Worm (Caenorhabditis elegans) whole organism, L1 larva: ENCODE measurements around the gene fat-7.
A peak's percentile ranks its signal among the peaks of the same experiment; 100 is the strongest.

Experiments
- C04F5.9 ChIP-seq: sonication (generic microtip); optimal IDR thresholded peaks from 2 replicates; lab custom pipeline; 2016; ENCODE audit warnings: missing genetic modification characterization, missing compliant biosample characterization
- C16A3.4 ChIP-seq: fragments of 150-350 bp; optimal IDR thresholded peaks from 2 replicates; lab custom pipeline; 2014; ENCODE audit warnings: missing biosample characterization, missing genetic modification characterization
- Y116A8C.19 ChIP-seq: sonication (generic microtip); optimal IDR thresholded peaks from 2 replicates; lab custom pipeline; 2016; ENCODE audit warnings: missing compliant biosample characterization, missing genetic modification characterization, borderline replicate concordance
- aha-1 ChIP-seq: fragments of 150-350 bp; optimal IDR thresholded peaks from 2 replicates; lab custom pipeline; 2014; ENCODE audit warnings: missing biosample characterization, missing genetic modification characterization
- blmp-1 ChIP-seq: fragments of 150-350 bp; optimal IDR thresholded peaks from 2 replicates; lab custom pipeline; 2014; ENCODE audit warnings: missing biosample characterization, missing genetic modification characterization
- ceh-63 ChIP-seq: fragments of 200-800 bp; sonication (Bioruptor generic); optimal IDR thresholded peaks from 2 replicates; lab custom pipeline; 2018; ENCODE audit warnings: mild to moderate bottlenecking, missing genetic modification characterization, missing compliant biosample characterization
- ces-1 ChIP-seq: fragments of 150-350 bp; optimal IDR thresholded peaks from 2 replicates; lab custom pipeline; 2014; ENCODE audit warnings: missing biosample characterization, missing genetic modification reagents, missing genetic modification characterization
- efl-1 ChIP-seq, 4 experiments: fragments of 150-350 bp; optimal IDR thresholded peaks in 3 of 4; peaks in 1 of 4; 1 replicate in 1 of 4; 2 replicates in 3 of 4; lab custom pipeline; 2014; ENCODE audit warnings: missing biosample characterization in 2 of 4, missing genetic modification characterization in 2 of 4, missing genetic modification reagents in 2 of 4
- fkh-10 ChIP-seq: sonication (generic microtip); optimal IDR thresholded peaks from 2 replicates; lab custom pipeline; 2017; ENCODE audit warnings: missing biosample characterization, missing genetic modification reagents, missing genetic modification characterization
- fkh-4 ChIP-seq: sonication (generic microtip); optimal IDR thresholded peaks from 2 replicates; lab custom pipeline; 2016; ENCODE audit warnings: missing compliant biosample characterization, missing genetic modification characterization, borderline replicate concordance
- fkh-8 ChIP-seq: sonication (generic microtip); optimal IDR thresholded peaks from 2 replicates; lab custom pipeline; 2016; ENCODE audit warnings: mild to moderate bottlenecking, missing genetic modification characterization, missing compliant biosample characterization
- hlh-4 ChIP-seq: sonication (generic microtip); optimal IDR thresholded peaks from 2 replicates; lab custom pipeline; 2016; ENCODE audit warnings: mild to moderate bottlenecking, missing genetic modification characterization, missing compliant biosample characterization
- irx-1 ChIP-seq: sonication (generic microtip); optimal IDR thresholded peaks from 2 replicates; lab custom pipeline; 2016; ENCODE audit warnings: missing genetic modification characterization, missing compliant biosample characterization
- isw-1 ChIP-seq: fragments of 200-800 bp; sonication (Bioruptor generic); IDR thresholded peaks from 2 replicates; pipeline ENCODE4 v1.3.6; 2022; ENCODE audit warnings: missing genetic modification characterization, missing compliant biosample characterization
- jun-1 ChIP-seq: fragments of 150-350 bp; optimal IDR thresholded peaks from 2 replicates; lab custom pipeline; 2014; ENCODE audit warnings: missing biosample characterization, missing genetic modification reagents, missing genetic modification characterization
- lsy-2 ChIP-seq, 2 experiments: fragments of 150-350 bp; optimal IDR thresholded peaks; 2 replicates each; lab custom pipeline; 2014; ENCODE audit warnings: missing biosample characterization in 2 of 2, missing genetic modification characterization in 2 of 2
- mab-9 ChIP-seq: fragments of 200-800 bp; sonication (Bioruptor generic); IDR thresholded peaks from 2 replicates; pipeline ENCODE4 v1.3.6; 2022; ENCODE audit warnings: missing genetic modification reagents, missing genetic modification characterization, missing compliant biosample characterization
- mef-2 ChIP-seq: fragments of 150-350 bp; optimal IDR thresholded peaks from 2 replicates; lab custom pipeline; 2014; ENCODE audit warnings: missing biosample characterization, missing genetic modification characterization
- nhr-19 ChIP-seq: fragments of 200-800 bp; sonication (Bioruptor generic); conservative IDR thresholded peaks from 2 replicates; pipeline ENCODE4 v1.3.6; 2022; ENCODE audit warnings: missing genetic modification characterization, missing compliant biosample characterization
- nhr-20 ChIP-seq: sonication (generic microtip); optimal IDR thresholded peaks from 2 replicates; lab custom pipeline; 2016; ENCODE audit warnings: mild to moderate bottlenecking, missing genetic modification characterization, missing compliant biosample characterization
- nhr-71 ChIP-seq: sonication (generic microtip); optimal IDR thresholded peaks from 2 replicates; lab custom pipeline; 2016; ENCODE audit warnings: mild to moderate bottlenecking, missing genetic modification characterization, moderate library complexity, missing compliant biosample characterization
- nhr-77 ChIP-seq: fragments of 150-350 bp; optimal IDR thresholded peaks from 2 replicates; lab custom pipeline; 2014; ENCODE audit warnings: missing biosample characterization, missing genetic modification characterization
- nhr-84 ChIP-seq: sonication (generic microtip); optimal IDR thresholded peaks from 2 replicates; lab custom pipeline; 2017; ENCODE audit warnings: missing biosample characterization, missing genetic modification characterization
- pag-3 ChIP-seq: sonication (generic microtip); optimal IDR thresholded peaks from 2 replicates; lab custom pipeline; 2017; ENCODE audit warnings: missing genetic modification characterization, mild to moderate bottlenecking, missing compliant biosample characterization, antibody characterized with exemption, borderline replicate concordance; ENCODE audit not compliant: insufficient read depth
- pqm-1 ChIP-seq: sonication (generic microtip); optimal IDR thresholded peaks from 3 replicates; lab custom pipeline; 2017; ENCODE audit warnings: missing biosample characterization, missing genetic modification characterization
- rnt-1 ChIP-seq: sonication (generic microtip); optimal IDR thresholded peaks from 2 replicates; lab custom pipeline; 2016; ENCODE audit warnings: mild to moderate bottlenecking, missing genetic modification characterization, moderate library complexity, missing compliant biosample characterization
- skn-1 ChIP-seq: fragments of 150-350 bp; optimal IDR thresholded peaks from 2 replicates; lab custom pipeline; 2014; ENCODE audit warnings: missing biosample characterization, missing genetic modification characterization
- snu-23 ChIP-seq: sonication (generic microtip); optimal IDR thresholded peaks from 2 replicates; lab custom pipeline; 2016; ENCODE audit warnings: missing genetic modification characterization, missing compliant biosample characterization
- unc-130 ChIP-seq: fragments of 150-350 bp; optimal IDR thresholded peaks from 2 replicates; lab custom pipeline; 2017; ENCODE audit warnings: missing biosample characterization, missing genetic modification characterization, inconsistent platforms
- unc-86 ChIP-seq: sonication (generic microtip); optimal IDR thresholded peaks from 2 replicates; lab custom pipeline; 2016; ENCODE audit warnings: missing genetic modification characterization, missing compliant biosample characterization
- unc-98 ChIP-seq: fragments of 200-800 bp; sonication (Bioruptor generic); IDR thresholded peaks from 2 replicates; pipeline ENCODE4 v1.3.6; 2022; ENCODE audit warnings: missing genetic modification characterization, missing compliant biosample characterization
- zag-1 ChIP-seq: fragments of 150-350 bp; optimal IDR thresholded peaks from 2 replicates; lab custom pipeline; 2014; ENCODE audit warnings: missing biosample characterization, missing genetic modification characterization
- zip-4 ChIP-seq: fragments of 200-800 bp; sonication (Bioruptor generic); optimal IDR thresholded peaks from 2 replicates; lab custom pipeline; 2018; ENCODE audit warnings: mild to moderate bottlenecking, missing genetic modification characterization, moderate library complexity, missing compliant biosample characterization

fat-7 gene

ce11 chrV:7140368-7140767 lies 12.6 kb downstream of the fat-7 start:
- TF ChIP-seq fkh-8 (tag; lab: Kevin White, UChicago) (peak; percentile 29), mab-9 (GFP tag; lab: Robert Waterston, UW) (no peak), irx-1 (tag; lab: Kevin White, UChicago) (no peak), efl-1 (optimal IDR thresholded peaks at IDR 0.05; lab: Kevin White, UChicago) (no peak), efl-1 (GFP tag; optimal IDR thresholded peaks at IDR 0.05 in 1 of 2; lab: Kevin White, UChicago) (peak in 1 of 2 experiments; percentile 20), nhr-71 (tag; lab: Kevin White, UChicago) (peak; percentile 14), nhr-20 (tag; lab: Kevin White, UChicago) (peak; percentile 14), nhr-19 (GFP tag; lab: Robert Waterston, UW) (peak; percentile 33), rnt-1 (tag; lab: Kevin White, UChicago) (no peak), ceh-63 (GFP tag; lab: Kevin White, UChicago) (no peak)

ce11 chrV:7138320-7138719 lies 14.6 kb downstream of the fat-7 start, which contains the start of gene str-112:
Gene str-112, minus strand, starts transcription at chrV:7138420.
- TF ChIP-seq zip-4 (GFP tag; lab: Kevin White, UChicago) (no peak), snu-23 (GFP tag; lab: Kevin White, UChicago) (no peak)

ce11 chrV:7136859-7137258 lies 16.1 kb downstream of the fat-7 start:
- no peak for TF ChIP-seq pqm-1 (tag; lab: Kevin White, UChicago)
- no peak for TF ChIP-seq Y116A8C.19
- no peak for TF ChIP-seq efl-1 (optimal IDR thresholded peaks at IDR 0.05; lab: Kevin White, UChicago)
- TF ChIP-seq efl-1 (GFP tag; optimal IDR thresholded peaks at IDR 0.05 in 1 of 2; lab: Kevin White, UChicago): no peak
- TF ChIP-seq unc-130: no peak
- no peak for TF ChIP-seq blmp-1
- no peak for TF ChIP-seq irx-1 (tag; lab: Kevin White, UChicago)
- no peak for TF ChIP-seq nhr-77 (tag; lab: Kevin White, UChicago)
- TF ChIP-seq pag-3: no peak
- TF ChIP-seq hlh-4 (tag; lab: Kevin White, UChicago): no peak

ce11 chrV:7133963-7134362 lies 19.0 kb downstream of the fat-7 start, which contains the start of gene F10D2.16:
Gene F10D2.16, plus strand, starts transcription at chrV:7134263.
- no peak for TF ChIP-seq ces-1 (GFP tag; lab: Kevin White, UChicago)
- no peak for TF ChIP-seq efl-1 (optimal IDR thresholded peaks at IDR 0.05; lab: Kevin White, UChicago)
- peak in 1 of 2 experiments; percentile 39 for TF ChIP-seq efl-1 (GFP tag; optimal IDR thresholded peaks at IDR 0.05 in 1 of 2; lab: Kevin White, UChicago)
- TF ChIP-seq unc-86: no peak
- TF ChIP-seq nhr-84: no peak

ce11 chrV:7132248-7132647 lies 20.7 kb downstream of the fat-7 start, which contains the start of gene sre-10:
Gene sre-10, plus strand, starts transcription at chrV:7132548.
- no peak for TF ChIP-seq nhr-71 (tag; lab: Kevin White, UChicago)
- no peak for TF ChIP-seq C04F5.9 (tag; lab: Kevin White, UChicago)
- TF ChIP-seq lsy-2 (tag; optimal IDR thresholded peaks at IDR 0.05; lab: Kevin White, UChicago): no peak
- no peak for TF ChIP-seq fkh-10 (GFP tag; lab: Kevin White, UChicago)

ce11 chrV:7130974-7131373 lies 22.0 kb downstream of the fat-7 start, which contains the start of gene srx-36:
Gene srx-36, minus strand, starts transcription at chrV:7131074.
- no peak for TF ChIP-seq skn-1 (tag; lab: Kevin White, UChicago)

ce11 chrV:7129460-7129859 lies 23.5 kb downstream of the fat-7 start, which contains the start of gene T01C4.8:
Gene T01C4.8, minus strand, starts transcription at chrV:7129560.
- TF ChIP-seq efl-1 (optimal IDR thresholded peaks at IDR 0.05; lab: Kevin White, UChicago): no peak
- peak in 1 of 2 experiments; percentile 13 for TF ChIP-seq efl-1 (GFP tag; optimal IDR thresholded peaks at IDR 0.05 in 1 of 2; lab: Kevin White, UChicago)
- TF ChIP-seq nhr-20 (tag; lab: Kevin White, UChicago): no peak

ce11 chrV:7123979-7124378 lies 29.0 kb downstream of the fat-7 start:
- no peak for TF ChIP-seq mab-9 (GFP tag; lab: Robert Waterston, UW)
- TF ChIP-seq unc-130: no peak
- no peak for TF ChIP-seq isw-1 (GFP tag; lab: Robert Waterston, UW)
- TF ChIP-seq jun-1 (tag; lab: Kevin White, UChicago): no peak
- TF ChIP-seq fkh-10 (GFP tag; lab: Kevin White, UChicago): no peak
- no peak for TF ChIP-seq lsy-2 (tag; optimal IDR thresholded peaks at IDR 0.05; lab: Kevin White, UChicago)
- no peak for TF ChIP-seq unc-98 (GFP tag; lab: Robert Waterston, UW)
- TF ChIP-seq aha-1 (tag; lab: Kevin White, UChicago): no peak
- TF ChIP-seq nhr-19 (GFP tag; lab: Robert Waterston, UW): no peak
- TF ChIP-seq C16A3.4 (tag; lab: Kevin White, UChicago): no peak
- TF ChIP-seq Y116A8C.19: no peak
- no peak for TF ChIP-seq mef-2 (tag; lab: Kevin White, UChicago)
- no peak for TF ChIP-seq fkh-4 (tag; lab: Kevin White, UChicago)
- no peak for TF ChIP-seq zag-1 (tag; lab: Kevin White, UChicago)
